Fruit fly (Drosophila melanogaster) whole organism, prepupa: Measurements from ENCODE around the gene Daao2.
A peak's percentile ranks its signal among the peaks of the same experiment; 100 is the strongest.

Experiments
- CG10631 ChIP-seq: fragments of 200-800 bp; sonication (Bioruptor generic); optimal IDR thresholded peaks from 2 replicates; lab custom pipeline; 2016; ENCODE audit warnings: missing biosample characterization, missing genetic modification characterization
- CG10669 ChIP-seq: fragments of 200-800 bp; sonication (Bioruptor generic); optimal IDR thresholded peaks from 3 replicates; lab custom pipeline; 2018; ENCODE audit warnings: missing biosample characterization, mild to moderate bottlenecking, missing genetic modification characterization, moderate library complexity
- CG11294 ChIP-seq: fragments of 200-800 bp; sonication (Bioruptor generic); IDR thresholded peaks from 2 replicates; pipeline ENCODE4 v1.3.6; 2022; ENCODE audit warnings: missing biosample characterization, missing genetic modification characterization
- CG11762 ChIP-seq: fragments of 200-800 bp; sonication (Bioruptor generic); optimal IDR thresholded peaks from 3 replicates; lab custom pipeline; 2016; ENCODE audit warnings: missing biosample characterization, missing genetic modification characterization; ENCODE audit not compliant: insufficient read depth
- CG11902 ChIP-seq: fragments of 200-800 bp; sonication (Bioruptor generic); optimal IDR thresholded peaks from 3 replicates; lab custom pipeline; 2016; ENCODE audit warnings: missing biosample characterization, missing genetic modification characterization
- CG15336 ChIP-seq: fragments of 200-800 bp; sonication (Bioruptor generic); IDR thresholded peaks from 2 replicates; pipeline ENCODE4 v1.3.6; 2022; ENCODE audit warnings: missing biosample characterization, missing genetic modification characterization
- CG1621 ChIP-seq: fragments of 200-800 bp; sonication (Bioruptor generic); optimal IDR thresholded peaks from 3 replicates; lab custom pipeline; 2018; ENCODE audit warnings: missing biosample characterization, mild to moderate bottlenecking, missing genetic modification characterization
- CG16779 ChIP-seq: fragments of 200-800 bp; sonication (Bioruptor generic); optimal IDR thresholded peaks from 3 replicates; lab custom pipeline; 2017; ENCODE audit warnings: missing biosample characterization, mild to moderate bottlenecking, missing genetic modification characterization
- CG3032 ChIP-seq: fragments of 200-800 bp; optimal IDR thresholded peaks from 2 replicates; lab custom pipeline; 2019; ENCODE audit warnings: missing biosample characterization, mild to moderate bottlenecking, missing genetic modification characterization, moderate library complexity
- CG31627 ChIP-seq: fragments of 200-800 bp; sonication (Bioruptor generic); optimal IDR thresholded peaks from 3 replicates; lab custom pipeline; 2016; ENCODE audit warnings: missing biosample characterization, missing genetic modification characterization
- CG32006 ChIP-seq: fragments of 200-800 bp; sonication (Bioruptor generic); optimal IDR thresholded peaks from 3 replicates; lab custom pipeline; 2017; ENCODE audit warnings: missing biosample characterization, mild to moderate bottlenecking, missing genetic modification characterization
- CG34406 ChIP-seq: fragments of 200-800 bp; sonication (Bioruptor generic); optimal IDR thresholded peaks from 3 replicates; lab custom pipeline; 2016; ENCODE audit warnings: missing biosample characterization, missing genetic modification characterization
- CG3919 ChIP-seq: fragments of 200-800 bp; sonication (Bioruptor generic); optimal IDR thresholded peaks from 3 replicates; lab custom pipeline; 2016; ENCODE audit warnings: missing biosample characterization, missing genetic modification characterization
- CG6276 ChIP-seq: fragments of 200-800 bp; sonication (Bioruptor generic); optimal IDR thresholded peaks from 2 replicates; lab custom pipeline; 2017; ENCODE audit warnings: missing biosample characterization, mild to moderate bottlenecking, missing genetic modification characterization
- CG6808 ChIP-seq: fragments of 200-800 bp; sonication (Bioruptor generic); optimal IDR thresholded peaks from 3 replicates; lab custom pipeline; 2017; ENCODE audit warnings: missing biosample characterization, missing genetic modification characterization, mild to moderate bottlenecking, moderate library complexity, missing genetic modification reagents
- CG6854 ChIP-seq: fragments of 200-800 bp; sonication (Bioruptor generic); optimal IDR thresholded peaks from 2 replicates; lab custom pipeline; 2017; ENCODE audit warnings: missing biosample characterization, mild to moderate bottlenecking, missing genetic modification characterization
- CG8632 ChIP-seq: fragments of 200-800 bp; sonication (Bioruptor generic); optimal IDR thresholded peaks from 3 replicates; lab custom pipeline; 2016; ENCODE audit warnings: missing biosample characterization, missing genetic modification characterization
- Eip78C ChIP-seq: fragments of 200-800 bp; sonication (Bioruptor generic); peaks from one replicate; lab custom pipeline; 2016; ENCODE audit warnings: missing biosample characterization, missing genetic modification characterization
- Ets21C ChIP-seq: fragments of 200-800 bp; sonication (Bioruptor generic); optimal IDR thresholded peaks from 3 replicates; lab custom pipeline; 2016; ENCODE audit warnings: missing biosample characterization, missing genetic modification characterization
- Ets96B ChIP-seq: fragments of 200-800 bp; optimal IDR thresholded peaks from 2 replicates; lab custom pipeline; 2019; ENCODE audit warnings: missing biosample characterization, mild to moderate bottlenecking, missing genetic modification characterization, moderate library complexity
- Gug ChIP-seq: fragments of 200-800 bp; sonication (Bioruptor generic); IDR thresholded peaks from 2 replicates; pipeline ENCODE4 v1.3.6; 2022; ENCODE audit warnings: missing biosample characterization, missing genetic modification characterization
- Hr38 ChIP-seq: sonication (Bioruptor generic); optimal IDR thresholded peaks from 2 replicates; lab custom pipeline; 2016; ENCODE audit warnings: missing biosample characterization, missing genetic modification characterization
- Hr39 ChIP-seq: fragments of 200-800 bp; sonication (Bioruptor generic); optimal IDR thresholded peaks from 2 replicates; lab custom pipeline; 2016; ENCODE audit warnings: missing biosample characterization, missing genetic modification characterization
- Hr4 ChIP-seq: fragments of 200-800 bp; sonication (Bioruptor generic); optimal IDR thresholded peaks from 3 replicates; lab custom pipeline; 2016; ENCODE audit warnings: missing biosample characterization, missing genetic modification characterization
- Lpt ChIP-seq: fragments of 200-800 bp; sonication (Bioruptor generic); optimal IDR thresholded peaks from 3 replicates; lab custom pipeline; 2016; ENCODE audit warnings: missing biosample characterization, missing genetic modification characterization
- OdsH ChIP-seq: fragments of 200-800 bp; sonication (Bioruptor generic); optimal IDR thresholded peaks from 3 replicates; lab custom pipeline; 2016; ENCODE audit warnings: missing biosample characterization, missing genetic modification characterization
- Sox102F ChIP-seq: fragments of 200-800 bp; sonication (Bioruptor generic); optimal IDR thresholded peaks from 2 replicates; lab custom pipeline; 2016; ENCODE audit warnings: missing biosample characterization, mild to moderate bottlenecking, missing genetic modification characterization
- Sox14 ChIP-seq: fragments of 200-800 bp; sonication (Bioruptor generic); optimal IDR thresholded peaks from 3 replicates; lab custom pipeline; 2016; ENCODE audit warnings: missing biosample characterization, missing genetic modification characterization
- achi ChIP-seq: fragments of 200-800 bp; sonication (Bioruptor generic); optimal IDR thresholded peaks from 3 replicates; lab custom pipeline; 2016; ENCODE audit warnings: missing biosample characterization, missing genetic modification characterization
- acj6 ChIP-seq: fragments of 200-800 bp; sonication (Bioruptor generic); optimal IDR thresholded peaks from 3 replicates; lab custom pipeline; 2016; ENCODE audit warnings: missing biosample characterization, missing genetic modification characterization
- cyc ChIP-seq: fragments of 200-800 bp; sonication (Bioruptor generic); optimal IDR thresholded peaks from 3 replicates; lab custom pipeline; 2016; ENCODE audit warnings: missing biosample characterization, missing genetic modification characterization
- eg ChIP-seq: fragments of 200-800 bp; sonication (Bioruptor generic); IDR thresholded peaks from 3 replicates; pipeline ENCODE4 v1.3.6; 2022; ENCODE audit warnings: missing biosample characterization, missing genetic modification characterization
- esn ChIP-seq: fragments of 200-800 bp; sonication (Bioruptor generic); optimal IDR thresholded peaks from 2 replicates; lab custom pipeline; 2016; ENCODE audit warnings: missing biosample characterization, mild to moderate bottlenecking, missing genetic modification characterization, moderate library complexity
- fd59A ChIP-seq: fragments of 200-800 bp; sonication (Bioruptor generic); optimal IDR thresholded peaks from 2 replicates; lab custom pipeline; 2017; ENCODE audit warnings: missing biosample characterization, mild to moderate bottlenecking, missing genetic modification characterization, missing genetic modification reagents
- fkh ChIP-seq: fragments of 200-800 bp; sonication (Bioruptor generic); optimal IDR thresholded peaks from 3 replicates; lab custom pipeline; 2017; ENCODE audit warnings: missing biosample characterization, mild to moderate bottlenecking, missing genetic modification characterization, moderate library complexity
- lz ChIP-seq: fragments of 200-800 bp; sonication (Bioruptor generic); optimal IDR thresholded peaks from 3 replicates; lab custom pipeline; 2016; ENCODE audit warnings: missing biosample characterization, missing genetic modification characterization
- net ChIP-seq: fragments of 200-800 bp; sonication (Bioruptor generic); optimal IDR thresholded peaks from 3 replicates; lab custom pipeline; 2016; ENCODE audit warnings: missing biosample characterization, missing genetic modification characterization
- pdm3 ChIP-seq: fragments of 200-800 bp; sonication (Bioruptor generic); optimal IDR thresholded peaks from 3 replicates; lab custom pipeline; 2016; ENCODE audit warnings: missing biosample characterization, missing genetic modification characterization
- salr ChIP-seq, 2 experiments: fragments of 200-800 bp; sonication (Bioruptor generic); optimal IDR thresholded peaks; 3 replicates each; lab custom pipeline; 2016 to 2018; ENCODE audit warnings: missing biosample characterization in 2 of 2, missing genetic modification characterization in 2 of 2, mild to moderate bottlenecking in 1 of 2
- ss ChIP-seq, 2 experiments: fragments of 200-800 bp; sonication (Bioruptor generic); optimal IDR thresholded peaks; 2 replicates in 1 of 2; 3 replicates in 1 of 2; lab custom pipeline; 2017 to 2018; ENCODE audit warnings: mild to moderate bottlenecking in 2 of 2, missing biosample characterization in 2 of 2, missing genetic modification characterization in 2 of 2, moderate library complexity in 1 of 2
- svp ChIP-seq: fragments of 200-800 bp; sonication (Bioruptor generic); peaks from one replicate; lab custom pipeline; 2016; ENCODE audit warnings: missing biosample characterization, missing genetic modification characterization
- topi ChIP-seq: fragments of 200-800 bp; sonication (Bioruptor generic); optimal IDR thresholded peaks from 3 replicates; lab custom pipeline; 2016; ENCODE audit warnings: missing biosample characterization, missing genetic modification characterization

Gene Daao2

dm6 chr2L:6784235-6784634 lies 18.6 kb upstream of the Daao2 start:
- TF ChIP-seq CG31627 (GFP tag; lab: Kevin White, UChicago) (no peak), ss (GFP tag; optimal IDR thresholded peaks at IDR 0.05; lab: Kevin White, UChicago) (peak in 1 of 2 experiments; percentile 29), CG10669 (GFP tag; lab: Kevin White, UChicago) (no peak), Eip78C (GFP tag; lab: Kevin White, UChicago) (peak; percentile 44), topi (GFP tag; lab: Kevin White, UChicago) (no peak), lz (GFP tag; lab: Kevin White, UChicago) (no peak), fd59A (GFP tag; lab: Kevin White, UChicago) (no peak), Ets96B (tag; lab: Kevin White, UChicago) (no peak), Hr39 (GFP tag; lab: Kevin White, UChicago) (no peak), Sox14 (GFP tag; lab: Kevin White, UChicago) (no peak), CG6808 (GFP tag; lab: Kevin White, UChicago) (no peak), CG32006 (GFP tag; lab: Kevin White, UChicago) (no peak)

dm6 chr2L:6785583-6785982 lies 17.2 kb upstream of the Daao2 start:
- TF ChIP-seq salr (GFP tag; optimal IDR thresholded peaks at IDR 0.05; lab: Kevin White, UChicago) (no peak), CG6276 (GFP tag; lab: Kevin White, UChicago) (no peak), pdm3 (GFP tag; lab: Kevin White, UChicago) (no peak), CG11902 (no peak)

- no peak for TF ChIP-seq Sox102F (GFP tag; lab: Kevin White, UChicago)
- no peak for TF ChIP-seq eg
- no peak for TF ChIP-seq Ets21C (GFP tag; lab: Kevin White, UChicago)
Observed at dm6 chr2L:6786674-6787028, 16.2 kb upstream of the Daao2 start, which contains the start of gene nrv1. Gene nrv1 (minus strand): TSS chr2L:6786861.

DNA sequence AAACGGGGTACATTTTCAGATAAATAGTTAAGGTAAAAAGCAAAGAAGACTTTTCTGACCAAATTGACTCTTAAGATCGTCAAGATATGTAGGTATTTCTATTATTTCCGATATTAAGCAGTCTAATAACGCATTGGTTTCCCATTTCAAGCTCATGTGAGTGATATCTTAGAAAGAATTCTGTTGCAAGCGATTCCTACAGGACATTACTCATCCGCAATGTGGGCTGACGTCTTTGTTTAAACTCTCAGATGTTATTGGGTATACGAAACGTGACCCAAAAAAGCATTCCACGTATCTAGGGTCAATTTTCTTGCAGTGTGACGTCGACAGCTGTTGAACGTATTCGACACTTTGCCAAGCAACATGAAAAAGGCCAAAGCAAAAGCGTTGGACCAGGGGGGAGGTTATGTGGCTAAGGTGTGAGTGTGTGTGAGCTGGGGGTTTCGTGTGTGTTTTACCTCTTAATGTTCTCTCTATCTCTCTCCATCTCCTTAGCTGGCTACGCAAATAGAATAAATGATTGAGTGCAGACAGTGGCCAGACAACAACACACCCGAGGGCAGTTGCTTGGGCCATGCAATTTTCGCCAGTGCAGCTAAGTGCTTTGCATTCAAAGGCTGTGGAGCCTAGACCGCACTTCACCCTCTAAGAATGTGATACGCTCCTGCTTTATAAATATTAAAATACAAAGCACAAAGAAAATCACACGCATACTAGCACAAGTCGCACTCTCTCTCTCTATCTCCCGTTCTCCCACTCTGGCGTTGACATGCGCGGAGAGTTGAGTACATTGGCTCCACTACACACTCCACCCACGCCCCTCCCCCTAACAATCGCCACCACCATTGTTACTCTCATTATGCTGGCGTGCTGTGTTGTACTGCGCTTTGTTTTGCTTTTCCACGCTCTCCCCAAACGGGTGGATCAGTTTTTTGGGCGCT lies 15.5 kb upstream of the Daao2 start:
- TF ChIP-seq Ets21C (GFP tag; lab: Kevin White, UChicago), result peak; percentile 94
- TF ChIP-seq Gug (GFP tag; lab: Robert Waterston, UW), result peak; percentile 82
- peak; percentile 96 for TF ChIP-seq OdsH
- TF ChIP-seq CG11762 (GFP tag; lab: Kevin White, UChicago), result peak; percentile 93
- TF ChIP-seq eg, result peak; percentile 89
- no peak for TF ChIP-seq Hr38 (GFP tag; lab: Kevin White, UChicago)
- peak; percentile 84 for TF ChIP-seq CG11294 (GFP tag; lab: Robert Waterston, UW)
- peak; percentile 84 for TF ChIP-seq CG6854 (GFP tag; lab: Kevin White, UChicago)
- TF ChIP-seq Lpt (GFP tag; lab: Kevin White, UChicago), result peak; percentile 89
- peak; percentile 94 for TF ChIP-seq CG3919 (GFP tag; lab: Kevin White, UChicago)
- peak; percentile 92 for TF ChIP-seq Sox102F (GFP tag; lab: Kevin White, UChicago)
- TF ChIP-seq lz (GFP tag; lab: Kevin White, UChicago), result peak; percentile 96
- TF ChIP-seq CG34406 (GFP tag; lab: Kevin White, UChicago), result peak; percentile 94
- peak; percentile 93 for TF ChIP-seq CG3032
- TF ChIP-seq acj6 (GFP tag; lab: Kevin White, UChicago), result peak; percentile 94
- TF ChIP-seq CG15336 (GFP tag; lab: Robert Waterston, UW), result peak; percentile 87
- TF ChIP-seq fkh (GFP tag; lab: Kevin White, UChicago), result peak; percentile 99
- TF ChIP-seq Ets96B (tag; lab: Kevin White, UChicago), result peak; percentile 91
- peak; percentile 96 for TF ChIP-seq Hr39 (GFP tag; lab: Kevin White, UChicago)
- TF ChIP-seq CG1621, result peak; percentile 80
- TF ChIP-seq CG10631 (GFP tag; lab: Kevin White, UChicago), result peak; percentile 94
- peak; percentile 82 to 87 for TF ChIP-seq ss (GFP tag; optimal IDR thresholded peaks at IDR 0.05; lab: Kevin White, UChicago)
- TF ChIP-seq Sox14 (GFP tag; lab: Kevin White, UChicago), result peak; percentile 95
- peak; percentile 94 for TF ChIP-seq CG8632
- TF ChIP-seq Eip78C (GFP tag; lab: Kevin White, UChicago), result peak; percentile 99
- TF ChIP-seq esn (GFP tag; lab: Kevin White, UChicago), result peak; percentile 97
- peak; percentile 94 for TF ChIP-seq cyc
- peak; percentile 99 for TF ChIP-seq svp
- TF ChIP-seq CG11902, result peak; percentile 96
- TF ChIP-seq net (GFP tag; lab: Kevin White, UChicago), result peak; percentile 95
- peak; percentile 94 for TF ChIP-seq CG6276 (GFP tag; lab: Kevin White, UChicago)
- peak; percentile 91 for TF ChIP-seq CG16779 (tag; lab: Kevin White, UChicago)
- TF ChIP-seq Hr4, result peak; percentile 97
- TF ChIP-seq achi, result peak; percentile 93
